Worm (Caenorhabditis elegans): ENCODE results near the gene T23B5.3.

DNA sequence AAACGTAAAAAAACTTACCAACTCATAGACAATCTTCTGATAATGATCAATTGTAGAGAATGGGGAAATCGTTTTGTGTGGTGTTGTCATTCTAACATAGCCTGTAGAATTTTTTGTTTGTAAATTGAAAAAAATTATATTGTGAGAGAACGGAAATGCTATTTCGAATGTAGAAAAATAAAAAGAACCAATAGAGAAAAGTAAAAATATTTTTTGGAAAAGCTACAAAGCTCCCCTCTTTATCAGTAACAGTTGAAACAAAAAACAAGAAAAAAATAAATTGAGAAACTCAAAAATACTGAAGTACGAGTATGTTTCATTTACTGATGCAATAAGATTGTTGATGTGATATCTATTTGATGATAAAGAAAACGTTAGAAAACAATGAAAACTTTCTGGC, 23.2 kb downstream of the T23B5.3 start, which contains the start of gene C27D8.3:
- TF ChIP-seq ztf-11 (tag; optimal IDR thresholded peaks at IDR 0.05) (no peak), rnt-1 (tag; optimal IDR thresholded peaks at IDR 0.05) (no peak), snpc-4 (tag; optimal IDR thresholded peaks at IDR 0.05) (no peak), ceh-82 (tag; optimal IDR thresholded peaks at IDR 0.05) (no peak), fos-1 (tag; optimal IDR thresholded peaks at IDR 0.05) (no peak), ceh-90 (tag; optimal IDR thresholded peaks at IDR 0.05) (no peak), irx-1 (tag; optimal IDR thresholded peaks at IDR 0.05) (no peak), egl-27 (tag; optimal IDR thresholded peaks at IDR 0.05) (no peak), lsy-2 (tag; optimal IDR thresholded peaks at IDR 0.05) (no peak), aly-2 (tag; optimal IDR thresholded peaks at IDR 0.05) (no peak), nhr-11 (tag; optimal IDR thresholded peaks at IDR 0.05) (no peak), efl-1 (optimal IDR thresholded peaks at IDR 0.05) (no peak), efl-1 (GFP tag; optimal IDR thresholded peaks at IDR 0.05 in 1 of 2) (no peak)

Data from whole organism, L1 larva.